Worm (Caenorhabditis elegans) whole organism, L1 larva: ENCODE results near the gene W01B6.5.
A peak's percentile ranks its signal among the peaks of the same experiment; 100 is the strongest.

ENCODE experiments used
- C16A3.4 ChIP-seq: fragments of 150-350 bp; optimal IDR thresholded peaks from 2 replicates; lab custom pipeline; 2014; ENCODE audit warnings: missing biosample characterization, missing genetic modification characterization
- C34B4.2 ChIP-seq: sonication (generic microtip); optimal IDR thresholded peaks from 2 replicates; lab custom pipeline; 2017; ENCODE audit warnings: mild to moderate bottlenecking, missing genetic modification characterization, missing compliant biosample characterization
- aly-2 ChIP-seq: fragments of 150-350 bp; optimal IDR thresholded peaks from 2 replicates; lab custom pipeline; 2014; ENCODE audit warnings: missing biosample characterization, missing genetic modification characterization
- blmp-1 ChIP-seq: fragments of 150-350 bp; optimal IDR thresholded peaks from 2 replicates; lab custom pipeline; 2014; ENCODE audit warnings: missing biosample characterization, missing genetic modification characterization
- ceh-8 ChIP-seq: fragments of 200-800 bp; sonication (Bioruptor generic); optimal IDR thresholded peaks from 2 replicates; lab custom pipeline; 2018; ENCODE audit warnings: mild to moderate bottlenecking, missing genetic modification characterization, moderate library complexity, missing compliant biosample characterization
- ceh-82 ChIP-seq, 3 experiments: fragments of 150-350 bp in 1 of 3; sonication (generic microtip) in 2 of 3; optimal IDR thresholded peaks; 2 replicates each; lab custom pipeline; 2014 to 2017; ENCODE audit warnings: missing biosample characterization in 3 of 3, missing genetic modification characterization in 3 of 3
- ceh-90 ChIP-seq: sonication (generic microtip); optimal IDR thresholded peaks from 2 replicates; lab custom pipeline; 2016; ENCODE audit warnings: missing genetic modification characterization, missing compliant biosample characterization
- ces-1 ChIP-seq: fragments of 150-350 bp; optimal IDR thresholded peaks from 2 replicates; lab custom pipeline; 2014; ENCODE audit warnings: missing biosample characterization, missing genetic modification reagents, missing genetic modification characterization
- dsc-1 ChIP-seq: sonication (generic microtip); optimal IDR thresholded peaks from 2 replicates; lab custom pipeline; 2016; ENCODE audit warnings: mild to moderate bottlenecking, missing genetic modification characterization, missing compliant biosample characterization
- egl-13 ChIP-seq: sonication (generic microtip); optimal IDR thresholded peaks from 2 replicates; lab custom pipeline; 2016; ENCODE audit warnings: missing genotype, missing genetic modification reagents, missing genetic modification characterization, missing compliant biosample characterization
- egl-27 ChIP-seq, 2 experiments: fragments of 150-350 bp in 1 of 2; sonication (generic microtip); optimal IDR thresholded peaks; 3 replicates each; lab custom pipeline; 2017 to 2018; ENCODE audit warnings: missing biosample characterization in 2 of 2, missing genetic modification characterization in 2 of 2, missing genetic modification reagents in 2 of 2
- elt-3 ChIP-seq, 6 experiments: fragments of 150-350 bp in 1 of 6; sonication (generic microtip); optimal IDR thresholded peaks; 2 replicates each; lab custom pipeline; 2017 to 2018; ENCODE audit warnings: missing biosample characterization in 6 of 6, missing genetic modification characterization in 6 of 6, inconsistent platforms in 1 of 6
- ets-5 ChIP-seq: fragments of 200-800 bp; sonication (Bioruptor generic); IDR thresholded peaks from 2 replicates; pipeline ENCODE4 v1.3.6; 2022; ENCODE audit warnings: missing genetic modification characterization, missing compliant biosample characterization
- fkh-4 ChIP-seq: sonication (generic microtip); optimal IDR thresholded peaks from 2 replicates; lab custom pipeline; 2016; ENCODE audit warnings: missing compliant biosample characterization, missing genetic modification characterization, borderline replicate concordance
- fkh-8 ChIP-seq: sonication (generic microtip); optimal IDR thresholded peaks from 2 replicates; lab custom pipeline; 2016; ENCODE audit warnings: mild to moderate bottlenecking, missing genetic modification characterization, missing compliant biosample characterization
- irx-1 ChIP-seq: sonication (generic microtip); optimal IDR thresholded peaks from 2 replicates; lab custom pipeline; 2016; ENCODE audit warnings: missing genetic modification characterization, missing compliant biosample characterization
- isw-1 ChIP-seq: fragments of 200-800 bp; sonication (Bioruptor generic); IDR thresholded peaks from 2 replicates; pipeline ENCODE4 v1.3.6; 2022; ENCODE audit warnings: missing genetic modification characterization, missing compliant biosample characterization
- lin-14 ChIP-seq: fragments of 200-800 bp; sonication (Bioruptor generic); optimal IDR thresholded peaks from 2 replicates; lab custom pipeline; 2018; ENCODE audit warnings: mild to moderate bottlenecking, missing genetic modification characterization, moderate library complexity, missing compliant biosample characterization
- lin-39 ChIP-seq: fragments of 150-350 bp; optimal IDR thresholded peaks from 2 replicates; lab custom pipeline; 2014; ENCODE audit warnings: missing biosample characterization, missing genetic modification reagents, missing genetic modification characterization
- lsy-2 ChIP-seq, 2 experiments: fragments of 150-350 bp; optimal IDR thresholded peaks; 2 replicates each; lab custom pipeline; 2014; ENCODE audit warnings: missing biosample characterization in 2 of 2, missing genetic modification characterization in 2 of 2
- mep-1 ChIP-seq: fragments of 150-350 bp; optimal IDR thresholded peaks from 2 replicates; lab custom pipeline; 2014; ENCODE audit warnings: missing biosample characterization, missing genetic modification characterization
- nhr-12 ChIP-seq: sonication (generic microtip); optimal IDR thresholded peaks from 2 replicates; lab custom pipeline; 2017; ENCODE audit warnings: missing biosample characterization, missing genetic modification characterization
- nhr-19 ChIP-seq: fragments of 200-800 bp; sonication (Bioruptor generic); conservative IDR thresholded peaks from 2 replicates; pipeline ENCODE4 v1.3.6; 2022; ENCODE audit warnings: missing genetic modification characterization, missing compliant biosample characterization
- nhr-85 ChIP-seq: sonication (generic microtip); peaks from one replicate; lab custom pipeline; 2016; ENCODE audit warnings: missing genetic modification characterization, inconsistent platforms, missing compliant biosample characterization
- pag-3 ChIP-seq: sonication (generic microtip); optimal IDR thresholded peaks from 2 replicates; lab custom pipeline; 2017; ENCODE audit warnings: missing genetic modification characterization, mild to moderate bottlenecking, missing compliant biosample characterization, antibody characterized with exemption, borderline replicate concordance; ENCODE audit not compliant: insufficient read depth
- pax-3 ChIP-seq: fragments of 200-800 bp; sonication (Bioruptor generic); optimal IDR thresholded peaks from 2 replicates; lab custom pipeline; 2018; ENCODE audit warnings: mild to moderate bottlenecking, missing genetic modification characterization, moderate library complexity, missing compliant biosample characterization
- rnt-1 ChIP-seq: sonication (generic microtip); optimal IDR thresholded peaks from 2 replicates; lab custom pipeline; 2016; ENCODE audit warnings: mild to moderate bottlenecking, missing genetic modification characterization, moderate library complexity, missing compliant biosample characterization
- snpc-4 ChIP-seq: fragments of 150-350 bp; optimal IDR thresholded peaks from 2 replicates; lab custom pipeline; 2014; ENCODE audit warnings: missing biosample characterization, missing genetic modification characterization
- tlp-1 ChIP-seq: fragments of 150-350 bp; optimal IDR thresholded peaks from 2 replicates; lab custom pipeline; 2014; ENCODE audit warnings: missing biosample characterization, missing genetic modification characterization
- unc-62 ChIP-seq: fragments of 150-350 bp; optimal IDR thresholded peaks from 2 replicates; lab custom pipeline; 2014; ENCODE audit warnings: missing biosample characterization, missing genetic modification reagents, missing genetic modification characterization
- vab-15 ChIP-seq: sonication (generic microtip); optimal IDR thresholded peaks from 2 replicates; lab custom pipeline; 2017; ENCODE audit warnings: missing genotype, mild to moderate bottlenecking, missing genetic modification characterization, missing compliant biosample characterization
- zag-1 ChIP-seq: fragments of 150-350 bp; optimal IDR thresholded peaks from 2 replicates; lab custom pipeline; 2014; ENCODE audit warnings: missing biosample characterization, missing genetic modification characterization
- zip-4 ChIP-seq: fragments of 200-800 bp; sonication (Bioruptor generic); optimal IDR thresholded peaks from 2 replicates; lab custom pipeline; 2018; ENCODE audit warnings: mild to moderate bottlenecking, missing genetic modification characterization, moderate library complexity, missing compliant biosample characterization
- ztf-4 ChIP-seq: fragments of 150-350 bp; optimal IDR thresholded peaks from 2 replicates; lab custom pipeline; 2014; ENCODE audit warnings: missing biosample characterization, missing genetic modification characterization

Gene W01B6.5

ce11 chrIV:10036966-10037365 is 39.0 kb upstream of the W01B6.5 start, which contains the start of gene F44D12.10:
Gene F44D12.10, minus strand, starts transcription at chrIV:10037066.
- TF ChIP-seq nhr-19 (GFP tag; lab: Robert Waterston, UW) (no peak), isw-1 (GFP tag; lab: Robert Waterston, UW) (no peak), fkh-8 (tag; lab: Kevin White, UChicago) (no peak), elt-3 (tag; optimal IDR thresholded peaks at IDR 0.05; lab: Kevin White, UChicago) (no peak), zip-4 (GFP tag; lab: Kevin White, UChicago) (no peak), ztf-4 (tag; lab: Kevin White, UChicago) (no peak), ets-5 (GFP tag; lab: Robert Waterston, UW) (no peak), C34B4.2 (no peak)
- TF ChIP-seq, all 84 proteins: peak for 0

- peak in 1 of 6 experiments; percentile 11 for TF ChIP-seq elt-3 (tag; optimal IDR thresholded peaks at IDR 0.05; lab: Kevin White, UChicago)
- no peak for TF ChIP-seq lsy-2 (tag; optimal IDR thresholded peaks at IDR 0.05; lab: Kevin White, UChicago)
- no peak for TF ChIP-seq zag-1
- peak; percentile 42 for TF ChIP-seq blmp-1
- peak; percentile 22 for TF ChIP-seq nhr-85 (tag; lab: Kevin White, UChicago)
- no peak for TF ChIP-seq nhr-12 (tag; lab: Kevin White, UChicago)
- TF ChIP-seq snpc-4 (tag; lab: Kevin White, UChicago), result no peak
- TF ChIP-seq lin-39 (tag; lab: Kevin White, UChicago), result no peak
- TF ChIP-seq vab-15 (tag; lab: Kevin White, UChicago), result no peak
- TF ChIP-seq, all 84 proteins: peak for 3
These were observed 35.2 kb upstream of the W01B6.5 start, which contains the start of gene dhs-31 for ce11 chrIV:10040803-10041202. Gene dhs-31, minus strand, starts transcription at chrIV:10040903.

- no peak for TF ChIP-seq pag-3
- TF ChIP-seq ces-1 (GFP tag; lab: Kevin White, UChicago), result no peak
- no peak for TF ChIP-seq ceh-82 (tag; optimal IDR thresholded peaks at IDR 0.05; lab: Kevin White, UChicago)
- no peak for TF ChIP-seq dsc-1 (tag; lab: Kevin White, UChicago)
- TF ChIP-seq unc-62 (GFP tag; lab: Kevin White, UChicago), result no peak
- TF ChIP-seq pax-3, result no peak
- TF ChIP-seq egl-13 (tag; lab: Kevin White, UChicago), result no peak
These were observed 33.1 kb upstream of the W01B6.5 start, which contains the start of gene frk-1 for ce11 chrIV:10042881-10043280. Gene frk-1, plus strand, starts transcription at chrIV:10043181.

ce11 chrIV:10046005-10046404 is 30.0 kb upstream of the W01B6.5 start:
- no peak for TF ChIP-seq mep-1 (tag; lab: Kevin White, UChicago)
- peak; percentile 58 for TF ChIP-seq fkh-4 (tag; lab: Kevin White, UChicago)
- peak; percentile 83 for TF ChIP-seq dsc-1 (tag; lab: Kevin White, UChicago)
- peak; percentile 14 for TF ChIP-seq lin-14 (GFP tag; lab: Kevin White, UChicago)

- TF ChIP-seq irx-1 (tag; lab: Kevin White, UChicago) (no peak), aly-2 (tag; lab: Kevin White, UChicago) (no peak), egl-27 (tag; optimal IDR thresholded peaks at IDR 0.05; lab: Kevin White, UChicago) (no peak), nhr-85 (tag; lab: Kevin White, UChicago) (no peak), ceh-90 (tag; lab: Kevin White, UChicago) (no peak), C34B4.2 (no peak), rnt-1 (tag; lab: Kevin White, UChicago) (no peak), C16A3.4 (tag; lab: Kevin White, UChicago) (no peak), ceh-8 (GFP tag; lab: Kevin White, UChicago) (no peak), tlp-1 (tag; lab: Kevin White, UChicago) (no peak), ceh-82 (tag; optimal IDR thresholded peaks at IDR 0.05; lab: Kevin White, UChicago) (no peak)
These were observed 28.9 kb upstream of the W01B6.5 start, which contains the start of gene T04B2.3 for ce11 chrIV:10047108-10047507. Gene T04B2.3, plus strand, starts transcription at chrIV:10047408.
